Worm (Caenorhabditis elegans) whole organism, L4/young adult: ENCODE measurements around the gene wip-1.
A peak's percentile ranks its signal among the peaks of the same experiment; 100 is the strongest.
"Not testable (repeated sequence)": the region's sequence is repeated elsewhere in the genome, so short reads cannot be mapped to it uniquely, and the experiment has no call there.

Source experiments
- W03F9.2 ChIP-seq: fragments of 150-350 bp; optimal IDR thresholded peaks from 2 replicates; lab custom pipeline; 2014; ENCODE audit warnings: missing biosample characterization, missing genetic modification characterization
- dao-5 ChIP-seq: sonication (generic microtip); optimal IDR thresholded peaks from 2 replicates; lab custom pipeline; 2016; ENCODE audit warnings: missing genotype, missing genetic modification characterization, moderate library complexity, missing compliant biosample characterization
- him-1 ChIP-seq: sonication (generic microtip); optimal IDR thresholded peaks from 2 replicates; lab custom pipeline; 2016; ENCODE audit warnings: missing genotype, missing genetic modification reagents, missing genetic modification characterization, missing compliant biosample characterization

Gene wip-1

DNA sequence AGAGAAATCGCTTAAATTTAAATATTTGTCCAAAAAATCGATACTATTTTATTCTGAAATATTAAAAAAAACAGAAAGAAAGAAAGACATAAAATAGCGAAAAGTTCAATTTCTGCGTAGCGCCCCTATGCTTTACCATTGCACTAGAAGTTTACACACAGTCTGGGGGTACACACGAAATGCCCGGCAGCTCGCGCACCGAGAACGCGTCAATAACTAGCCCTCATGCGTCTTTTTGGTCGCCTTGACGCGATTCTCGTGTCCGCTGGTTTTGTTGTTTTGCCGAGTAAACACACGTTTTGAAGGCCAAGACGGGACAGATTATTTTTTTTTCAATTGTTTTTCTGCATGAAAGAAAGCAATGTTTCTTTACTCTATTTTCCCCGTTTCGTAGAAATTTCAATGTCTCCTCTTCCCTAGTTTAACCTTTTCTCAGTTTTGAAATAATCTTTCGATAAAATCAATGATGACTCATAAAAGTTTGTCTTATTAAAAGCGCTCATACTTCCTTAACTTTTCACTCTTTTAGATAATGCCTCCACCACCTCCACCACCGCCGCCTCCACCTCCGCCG, at the start of gene wip-1:
Gene wip-1, plus strand, starts transcription at position 524 of the 574 bp plus-strand sequence.
- TF ChIP-seq dao-5 (tag; lab: Kevin White, UChicago): peak; percentile 72
- TF ChIP-seq him-1: peak; percentile 98
- TF ChIP-seq W03F9.2 (tag; lab: Kevin White, UChicago): peak; percentile 98

DNA sequence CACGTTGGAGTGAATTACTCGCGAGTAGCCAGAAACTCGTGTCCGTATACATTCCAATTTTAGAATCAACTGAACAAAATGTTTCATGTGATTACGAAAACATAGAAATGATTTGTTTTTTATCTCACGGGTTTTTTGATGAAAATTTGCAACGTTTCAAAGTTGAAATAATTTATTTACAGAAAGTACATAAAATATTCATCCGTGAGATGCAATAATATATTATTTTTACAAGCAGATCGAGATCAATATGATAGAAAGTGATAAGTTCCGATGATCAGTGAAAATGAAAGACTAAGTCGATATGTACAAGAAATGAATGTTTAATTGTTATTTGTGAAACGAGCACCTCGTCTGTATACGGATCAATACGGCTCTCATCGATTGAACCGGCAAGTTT, 38.1 kb upstream of the wip-1 start, which contains the start of gene C27F2.6:
Gene C27F2.6, minus strand, starts transcription at position 101 of the 400 bp plus-strand sequence.
- TF ChIP-seq W03F9.2 (tag; lab: Kevin White, UChicago); dao-5 (tag; lab: Kevin White, UChicago); him-1: not testable (repeated sequence)

DNA sequence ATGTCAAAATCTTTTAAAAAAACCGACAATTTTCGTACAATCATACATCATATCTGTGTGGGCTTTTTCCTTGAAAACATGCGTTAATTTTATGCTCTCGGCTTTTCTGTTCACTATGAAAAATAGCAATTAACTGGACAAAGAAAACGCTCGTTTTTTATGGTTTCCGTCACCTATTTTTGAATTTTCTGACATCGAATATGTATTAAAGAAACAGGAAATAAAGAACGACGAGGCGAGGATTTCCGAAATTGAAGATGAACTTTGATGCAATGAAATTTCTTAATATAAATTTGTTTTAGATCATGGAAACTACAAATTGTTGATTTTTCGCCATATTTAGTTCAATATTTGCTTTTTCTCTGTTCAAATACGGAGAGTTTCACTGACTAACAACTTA, 34.5 kb upstream of the wip-1 start:
- no peak for TF ChIP-seq him-1

DNA sequence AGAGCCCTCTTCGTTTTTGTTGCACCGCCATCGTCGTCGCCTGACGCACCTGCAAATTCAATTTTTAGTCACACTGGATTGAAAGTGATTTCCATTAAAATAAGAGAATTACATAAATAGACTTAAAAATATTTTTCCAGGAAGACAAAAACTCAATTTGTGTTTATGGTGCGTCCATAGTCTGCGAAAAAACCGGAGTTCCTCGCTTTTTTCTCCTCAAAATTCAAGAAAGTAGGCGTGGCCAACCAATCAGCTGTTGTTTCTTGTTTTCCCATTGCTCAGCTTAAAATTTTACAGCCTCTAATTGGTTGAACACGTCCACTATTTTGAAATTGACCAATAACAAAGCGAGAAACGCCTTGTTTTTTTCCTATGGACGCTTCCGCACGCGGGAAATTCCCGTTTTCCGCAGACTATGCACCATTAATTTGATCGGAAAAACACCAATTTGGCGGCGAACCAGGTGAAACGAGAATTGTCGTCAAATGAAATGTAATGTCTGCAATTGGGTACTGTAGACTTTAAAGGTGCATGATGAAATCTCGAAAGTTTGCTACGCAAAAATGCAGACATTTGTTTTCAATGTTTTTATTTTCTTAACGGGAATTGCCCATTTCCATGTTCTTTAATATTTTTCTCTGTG, 33.9 kb upstream of the wip-1 start, which contains the start of gene C27F2.7:
Gene C27F2.7, minus strand, starts transcription at position 51 of the 643 bp plus-strand sequence.
- no peak for TF ChIP-seq him-1
- no peak for TF ChIP-seq dao-5 (tag; lab: Kevin White, UChicago)
- TF ChIP-seq W03F9.2 (tag; lab: Kevin White, UChicago): no peak

DNA sequence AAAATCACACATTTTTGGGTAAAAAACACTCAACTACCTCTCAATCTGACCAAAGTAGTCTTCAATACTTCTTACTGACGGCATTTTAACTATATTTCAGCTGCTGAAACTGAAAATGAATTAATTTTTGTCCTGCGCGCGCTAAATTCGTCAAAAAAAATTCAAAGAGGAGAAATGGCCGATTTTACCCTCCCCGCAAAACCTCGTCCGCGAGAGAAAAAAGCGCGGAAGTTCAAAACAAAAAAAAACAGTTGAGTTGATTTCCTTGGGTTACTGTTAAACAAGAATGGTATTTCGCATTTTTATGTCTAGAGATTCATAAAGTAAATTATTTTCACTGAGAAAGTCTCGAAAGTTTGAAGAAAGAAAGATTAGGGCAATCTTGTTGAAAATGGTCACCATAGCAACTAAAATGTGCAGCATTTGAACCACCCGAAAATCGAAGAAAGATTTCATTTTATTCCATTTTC, 31.6 kb upstream of the wip-1 start, which contains the start of the genes C27F2.10 and wdr-60:
Gene C27F2.10, minus strand, starts transcription at position 109 of the 470 bp plus-strand sequence.
Gene wdr-60, plus strand, starts transcription at position 420 of the 470 bp plus-strand sequence.
- TF ChIP-seq dao-5 (tag; lab: Kevin White, UChicago) (no peak), him-1 (no peak), W03F9.2 (tag; lab: Kevin White, UChicago) (no peak)

- no peak for TF ChIP-seq dao-5 (tag; lab: Kevin White, UChicago)
Observed at ce11 chrIII:4987666-4988065, 30.8 kb upstream of the wip-1 start.

ce11 chrIII:4998111-4998859, 20.2 kb upstream of the wip-1 start, which contains the start of gene tmem-131:
Gene tmem-131 (minus strand): TSS chrIII:4998161.
- TF ChIP-seq him-1: no peak

DNA sequence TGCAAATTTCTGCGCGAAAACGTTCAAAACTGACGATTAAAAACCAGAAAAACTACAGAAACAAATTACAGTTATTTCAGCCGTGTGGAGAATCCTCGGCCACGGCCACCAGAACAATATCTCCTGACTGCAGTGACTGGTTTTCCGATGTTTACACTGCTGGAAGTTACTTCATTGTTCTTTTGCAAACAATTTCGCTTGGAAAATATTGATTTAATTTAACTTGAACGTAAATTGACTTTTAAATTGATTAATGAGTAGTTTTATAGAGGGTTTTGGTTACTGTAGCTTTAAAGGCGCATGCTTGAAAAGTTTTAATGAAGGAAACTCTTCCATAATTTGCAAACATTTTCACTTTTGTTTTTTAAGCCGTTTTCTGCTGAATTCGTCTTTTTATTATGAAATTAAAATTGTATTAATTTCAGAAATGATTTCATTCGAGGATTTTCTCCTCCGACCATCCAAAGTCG, 19.4 kb upstream of the wip-1 start, which contains the start of gene smcr-8:
Gene smcr-8, plus strand, starts transcription at position 420 of the 470 bp plus-strand sequence.
- no peak for TF ChIP-seq him-1
- no peak for TF ChIP-seq W03F9.2 (tag; lab: Kevin White, UChicago)
- no peak for TF ChIP-seq dao-5 (tag; lab: Kevin White, UChicago)

- TF ChIP-seq dao-5 (tag; lab: Kevin White, UChicago) (no peak), him-1 (no peak), W03F9.2 (tag; lab: Kevin White, UChicago) (no peak)
Observed at ce11 chrIII:5002231-5002630, 16.2 kb upstream of the wip-1 start, which contains the start of gene R144.10. Gene R144.10 (minus strand): TSS chrIII:5002331.

ce11 chrIII:5004621-5005020, 13.8 kb upstream of the wip-1 start, which contains the start of gene R144.6:
Gene R144.6 (minus strand): TSS chrIII:5004721.
- TF ChIP-seq him-1: no peak
- TF ChIP-seq W03F9.2 (tag; lab: Kevin White, UChicago): no peak
- TF ChIP-seq dao-5 (tag; lab: Kevin White, UChicago): no peak

DNA sequence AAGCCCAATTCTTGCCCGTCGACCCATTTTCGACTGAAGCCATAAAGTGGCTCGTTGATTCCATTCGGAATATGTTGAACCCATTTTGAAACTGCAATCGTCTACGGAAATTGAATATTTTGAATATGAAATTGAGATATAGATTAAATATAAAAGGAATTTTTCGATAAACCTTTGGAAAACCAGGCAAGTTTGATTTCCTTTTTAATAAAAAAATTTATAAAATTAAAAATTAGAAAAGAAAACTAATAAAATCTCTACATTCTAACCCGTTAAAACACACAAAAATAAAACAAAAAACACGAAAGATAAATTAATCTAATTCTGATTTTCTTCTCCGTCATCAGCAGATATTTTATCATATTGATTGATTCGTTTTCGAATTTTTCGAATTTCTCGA, 11.6 kb upstream of the wip-1 start, which contains the start of gene R144.12:
Gene R144.12, minus strand, starts transcription at position 101 of the 400 bp plus-strand sequence.
- no peak for TF ChIP-seq him-1
- no peak for TF ChIP-seq W03F9.2 (tag; lab: Kevin White, UChicago)
- TF ChIP-seq dao-5 (tag; lab: Kevin White, UChicago): no peak

DNA sequence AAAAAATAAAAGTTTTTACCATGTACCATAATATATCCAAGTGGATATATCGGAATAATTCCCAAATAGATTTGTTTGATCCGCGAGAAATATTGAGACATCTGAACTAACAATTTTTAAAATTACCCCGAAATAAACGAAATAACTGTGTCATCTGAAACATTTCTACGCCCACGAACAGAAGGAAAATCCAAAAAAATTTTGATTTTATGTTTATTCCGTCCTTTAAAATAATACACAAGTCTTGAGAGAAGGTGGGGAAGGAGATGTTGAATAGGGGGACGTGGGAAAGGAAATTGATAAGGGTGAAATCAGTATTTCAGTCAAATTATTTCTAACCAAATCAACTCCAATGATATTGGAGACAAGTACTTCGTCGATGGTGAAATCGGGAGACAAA, 9.7 kb upstream of the wip-1 start, which contains the start of gene R144.11:
Gene R144.11, minus strand, starts transcription at position 101 of the 400 bp plus-strand sequence.
- no peak for TF ChIP-seq dao-5 (tag; lab: Kevin White, UChicago)
- TF ChIP-seq W03F9.2 (tag; lab: Kevin White, UChicago): no peak
- no peak for TF ChIP-seq him-1

- TF ChIP-seq dao-5 (tag; lab: Kevin White, UChicago) (no peak), him-1 (no peak), W03F9.2 (tag; lab: Kevin White, UChicago) (no peak)
Observed at ce11 chrIII:5010723-5011122, 7.7 kb upstream of the wip-1 start.
